Worm (Caenorhabditis elegans): ENCODE data around the gene snap-29.

The snap-29 gene

ce11 chrIII:8731973-8732372, 44.1 kb upstream of the snap-29 start (continued):
- peak; percentile 6 for TF ChIP-seq nhr-11 (tag; optimal IDR thresholded peaks at IDR 0.05)
- TF ChIP-seq sdz-12 (GFP tag; optimal IDR thresholded peaks at IDR 0.05): no peak
- TF ChIP-seq nhr-25 (tag; optimal IDR thresholded peaks at IDR 0.05; ENCODE audit: borderline replicate concordance, insufficient read depth): no peak
- no peak for TF ChIP-seq dmd-6 (GFP tag; IDR thresholded peaks at IDR 0.05)
- no peak for TF ChIP-seq fos-1 (tag; optimal IDR thresholded peaks at IDR 0.05)
- no peak for TF ChIP-seq F49E8.2 (tag; optimal IDR thresholded peaks at IDR 0.05; ENCODE audit: borderline replicate concordance)

ce11 chrIII:8733237-8733636, 42.8 kb upstream of the snap-29 start:
- TF ChIP-seq mes-2 (tag; optimal IDR thresholded peaks at IDR 0.05; ENCODE audit: poor library complexity, severe bottlenecking) (peak; percentile 32), hmg-1.1 (GFP tag; IDR thresholded peaks at IDR 0.05) (0 out of 2 replicates have a peak, but pooled peaks have one; percentile 25), F10B5.3 (tag; optimal IDR thresholded peaks at IDR 0.05) (no peak), lsy-2 (tag; optimal IDR thresholded peaks at IDR 0.05) (peak in 1 of 2 experiments; percentile 44), mep-1 (tag; optimal IDR thresholded peaks at IDR 0.05) (peak; percentile 17), T26A8.4 (GFP tag; IDR thresholded peaks at IDR 0.05) (no peak), Y105C5A.15 (GFP tag; IDR thresholded peaks at IDR 0.05) (no peak), nhr-28 (tag; optimal IDR thresholded peaks at IDR 0.05) (peak; percentile 60), pha-4 (GFP tag; IDR thresholded peaks at IDR 0.05) (no peak), pha-4 (tag; optimal IDR thresholded peaks at IDR 0.05) (peak; percentile 99), dpl-1 (GFP tag; optimal IDR thresholded peaks at IDR 0.05) (no peak), dve-1 (tag; optimal IDR thresholded peaks at IDR 0.05; ENCODE audit: insufficient read depth) (peak; percentile 10), nhr-6 (tag; optimal IDR thresholded peaks at IDR 0.05) (peak; percentile 73), dmd-6 (GFP tag; IDR thresholded peaks at IDR 0.05) (peak; percentile 30; the same call in 1 of the 2 replicates), nhr-25 (tag; optimal IDR thresholded peaks at IDR 0.05; ENCODE audit: borderline replicate concordance, insufficient read depth) (peak; percentile 40), gei-8 (GFP tag; optimal IDR thresholded peaks at IDR 0.05) (peak; percentile 5), hlh-11 (tag; optimal IDR thresholded peaks at IDR 0.05) (peak; percentile 41), mxl-3 (GFP tag; optimal IDR thresholded peaks at IDR 0.05) (peak; percentile 50), unc-62 (GFP tag; optimal IDR thresholded peaks at IDR 0.05 in 1 of 2) (peak in 1 of 2 experiments; percentile 97), unc-62 (tag; optimal IDR thresholded peaks at IDR 0.05) (no peak), pqm-1 (tag; optimal IDR thresholded peaks at IDR 0.05) (peak; percentile 32), hlh-30 (tag; optimal IDR thresholded peaks at IDR 0.05; ENCODE audit: insufficient read depth) (peak; percentile 82), aha-1 (tag) (peak; percentile 91), daf-16 (GFP tag; optimal IDR thresholded peaks at IDR 0.05) (no peak), daf-16 (tag; optimal IDR thresholded peaks at IDR 0.05) (peak; percentile 69), snpc-4 (tag; optimal IDR thresholded peaks at IDR 0.05) (no peak), lir-3 (tag; optimal IDR thresholded peaks at IDR 0.05) (no peak)

DNA sequence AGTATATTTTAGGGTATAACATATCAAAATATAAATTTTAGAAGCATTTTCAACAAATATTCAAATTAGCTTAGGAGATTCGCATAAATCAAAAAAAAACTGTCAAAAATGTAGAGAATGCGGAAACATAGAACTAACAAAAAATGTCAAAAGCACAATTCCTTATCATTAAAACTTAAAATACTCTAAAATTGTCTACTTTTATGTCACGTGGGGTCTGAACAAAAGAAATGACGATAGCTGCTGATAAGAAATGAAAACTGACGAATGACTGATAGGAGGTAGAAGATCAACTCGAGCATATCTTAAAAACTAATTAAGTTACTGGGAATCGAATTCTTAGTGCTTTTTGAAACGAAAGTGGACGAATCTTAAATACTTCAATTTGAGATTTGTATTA, 42.4 kb upstream of the snap-29 start:
- TF ChIP-seq lin-13 (GFP tag; optimal IDR thresholded peaks at IDR 0.05) (no peak), lin-38 (GFP tag; IDR thresholded peaks at IDR 0.05) (peak; percentile 24; the same call in 1 of the 2 replicates), zip-2 (tag; optimal IDR thresholded peaks at IDR 0.05) (no peak), daf-19 (GFP tag; conservative IDR thresholded peaks at IDR 0.05) (no peak), lin-1 (GFP tag; IDR thresholded peaks at IDR 0.05) (peak; percentile 66), unc-130 (GFP tag; optimal IDR thresholded peaks at IDR 0.05) (no peak), ceh-62 (tag; optimal IDR thresholded peaks at IDR 0.05) (no peak), daf-16 (GFP tag; optimal IDR thresholded peaks at IDR 0.05) (peak in 1 of 2 experiments; percentile 28), daf-16 (tag; optimal IDR thresholded peaks at IDR 0.05) (peak; percentile 52), lir-3 (tag; optimal IDR thresholded peaks at IDR 0.05) (no peak), arid-1 (GFP tag; conservative IDR thresholded peaks at IDR 0.05) (no peak), nhr-102 (tag; optimal IDR thresholded peaks at IDR 0.05) (peak; percentile 56), ceh-20 (GFP tag; IDR thresholded peaks at IDR 0.05) (0 out of 2 replicates have a peak, but pooled peaks have one; percentile 11), mes-2 (tag; optimal IDR thresholded peaks at IDR 0.05; ENCODE audit: poor library complexity, severe bottlenecking) (peak; percentile 3), nhr-77 (tag; optimal IDR thresholded peaks at IDR 0.05) (peak; percentile 10), ZK337.2 (GFP tag; IDR thresholded peaks at IDR 0.05) (no peak), ceh-32 (tag; optimal IDR thresholded peaks at IDR 0.05; ENCODE audit: poor library complexity) (no peak), hlh-11 (tag; optimal IDR thresholded peaks at IDR 0.05) (peak; percentile 62), tag-97 (GFP tag; IDR thresholded peaks at IDR 0.05) (no peak), lin-29 (GFP tag; IDR thresholded peaks at IDR 0.05) (no peak), tra-1 (GFP tag; IDR thresholded peaks at IDR 0.05) (peak; percentile 64; the same call in 1 of the 2 replicates), T20F7.1 (GFP tag; optimal IDR thresholded peaks at IDR 0.05) (peak; percentile 1), daf-8 (GFP tag; IDR thresholded peaks at IDR 0.05) (no peak), hlh-30 (tag; optimal IDR thresholded peaks at IDR 0.05; ENCODE audit: insufficient read depth) (peak; percentile 53)
